Worm (Caenorhabditis elegans): ENCODE results near the gene rps-16.

DNA sequence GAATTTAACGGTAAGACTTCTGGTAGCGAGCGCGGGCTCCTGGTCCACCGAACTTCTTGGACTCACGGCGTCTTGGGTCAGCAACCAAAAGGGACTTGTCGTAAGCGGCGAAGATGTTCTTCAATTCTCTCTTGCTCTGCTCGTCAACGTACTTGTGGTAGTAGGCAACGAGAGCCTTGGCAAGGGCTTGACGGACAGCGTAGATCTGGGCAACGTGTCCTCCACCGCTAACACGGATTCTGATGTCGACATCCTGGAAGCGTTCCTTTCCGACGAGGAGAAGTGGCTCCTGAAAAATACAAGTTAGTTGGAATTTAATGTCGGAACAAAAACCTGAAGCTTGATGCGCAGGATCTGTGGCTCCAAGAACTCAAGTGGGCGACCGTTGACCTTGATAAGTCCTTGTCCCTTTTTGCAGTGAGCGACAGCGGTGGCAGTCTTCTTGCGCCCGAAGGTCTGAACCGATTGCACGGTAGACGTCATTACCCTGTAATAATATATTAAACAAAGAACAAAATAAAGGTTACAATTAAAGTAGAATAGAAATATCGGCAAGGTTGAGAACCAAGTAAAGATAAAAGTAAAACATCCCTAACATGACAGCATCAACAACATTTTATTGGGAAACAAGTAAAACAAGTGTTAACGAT lies at the start of gene rps-16:
- no peak for TF ChIP-seq pha-4 (tag; optimal IDR thresholded peaks at IDR 0.05)
- TF ChIP-seq fos-1 (tag; optimal IDR thresholded peaks at IDR 0.05): no peak
- TF ChIP-seq elt-1 (tag; optimal IDR thresholded peaks at IDR 0.05): no peak
- no peak for TF ChIP-seq tbx-2 (tag; optimal IDR thresholded peaks at IDR 0.05)

Data from whole organism, L3 larva.